Fruit fly (Drosophila melanogaster) whole organism, embryonic: ENCODE measurements around the gene p24-1.
A peak's percentile ranks its signal among the peaks of the same experiment; 100 is the strongest.

Experiments
- Aef1 ChIP-seq: fragments of 200-800 bp; sonication (Bioruptor generic); IDR thresholded peaks from 3 replicates; pipeline ENCODE4 v1.3.6; 2022; ENCODE audit warnings: missing biosample characterization, missing genetic modification characterization
- Bgb ChIP-seq: fragments of 200-800 bp; sonication (Bioruptor generic); IDR thresholded peaks from 2 replicates; pipeline ENCODE4 v1.3.6; 2022; ENCODE audit warnings: missing biosample characterization, missing genetic modification characterization; ENCODE audit not compliant: partially characterized antibody
- CG13296 ChIP-seq: fragments of 200-800 bp; sonication (Bioruptor generic); optimal IDR thresholded peaks from 3 replicates; lab custom pipeline; 2018; ENCODE audit warnings: missing biosample characterization, mild to moderate bottlenecking, missing genetic modification characterization
- CG14860 ChIP-seq: fragments of 200-800 bp; sonication (Bioruptor generic); IDR thresholded peaks from 3 replicates; pipeline ENCODE4 v1.3.6; 2022; ENCODE audit warnings: missing biosample characterization, missing genetic modification characterization; ENCODE audit not compliant: partially characterized antibody
- CG16813 ChIP-seq: fragments of 200-800 bp; sonication (Bioruptor generic); IDR thresholded peaks from 3 replicates; pipeline ENCODE4 v1.3.6; 2022; ENCODE audit warnings: missing biosample characterization, missing genetic modification characterization; ENCODE audit not compliant: partially characterized antibody
- CG17802 ChIP-seq: fragments of 200-800 bp; sonication (Bioruptor generic); optimal IDR thresholded peaks from 2 replicates; lab custom pipeline; 2018; ENCODE audit warnings: missing biosample characterization, mild to moderate bottlenecking, missing genetic modification characterization, moderate library complexity
- CG2116 ChIP-seq: fragments of 200-800 bp; sonication (Bioruptor generic); optimal IDR thresholded peaks from 3 replicates; lab custom pipeline; 2018; ENCODE audit warnings: missing biosample characterization, mild to moderate bottlenecking, missing genetic modification characterization
- CG2202 ChIP-seq: fragments of 200-800 bp; sonication (Bioruptor generic); optimal IDR thresholded peaks from 2 replicates; lab custom pipeline; 2018; ENCODE audit warnings: missing biosample characterization, mild to moderate bottlenecking, missing genetic modification characterization
- CG4854 ChIP-seq: fragments of 200-800 bp; sonication (Bioruptor generic); optimal IDR thresholded peaks from 2 replicates; lab custom pipeline; 2016; ENCODE audit warnings: missing biosample characterization, missing genetic modification characterization, inconsistent platforms
- CG5953 ChIP-seq: fragments of 200-800 bp; sonication (Bioruptor generic); IDR thresholded peaks from 2 replicates; pipeline ENCODE4 v1.3.6; 2022; ENCODE audit warnings: missing biosample characterization, missing genetic modification characterization
- CG6689 ChIP-seq: fragments of 200-800 bp; sonication (Bioruptor generic); IDR thresholded peaks from 2 replicates; pipeline ENCODE4 v1.3.6; 2022; ENCODE audit warnings: missing biosample characterization, missing genetic modification characterization
- CG6791 ChIP-seq: fragments of 200-800 bp; sonication (Bioruptor generic); IDR thresholded peaks from 3 replicates; pipeline ENCODE4 v1.3.6; 2022; ENCODE audit warnings: missing biosample characterization, missing genetic modification characterization; ENCODE audit not compliant: partially characterized antibody
- CG7963 ChIP-seq: fragments of 200-800 bp; sonication (Bioruptor generic); IDR thresholded peaks from 3 replicates; pipeline ENCODE4 v1.3.6; 2022; ENCODE audit warnings: missing biosample characterization, missing genetic modification characterization; ENCODE audit not compliant: partially characterized antibody
- CG7987 ChIP-seq: fragments of 200-800 bp; sonication (Bioruptor generic); optimal IDR thresholded peaks from 2 replicates; lab custom pipeline; 2018; ENCODE audit warnings: missing biosample characterization, mild to moderate bottlenecking, missing genetic modification characterization, moderate library complexity
- CG8478 ChIP-seq: fragments of >200 bp; optimal IDR thresholded peaks from 2 replicates; lab custom pipeline; 2018
- CG9609 ChIP-seq: fragments of 200-800 bp; sonication (Bioruptor generic); optimal IDR thresholded peaks from 3 replicates; lab custom pipeline; 2016; ENCODE audit warnings: missing biosample characterization, missing genetic modification characterization
- CrebB ChIP-seq: fragments of 200-800 bp; sonication (Bioruptor generic); optimal IDR thresholded peaks from 3 replicates; lab custom pipeline; 2018; ENCODE audit warnings: missing biosample characterization, mild to moderate bottlenecking, missing genetic modification characterization
- D19B ChIP-seq: fragments of 200-800 bp; sonication (Bioruptor generic); optimal IDR thresholded peaks from 2 replicates; lab custom pipeline; 2017; ENCODE audit warnings: missing biosample characterization, mild to moderate bottlenecking, missing genetic modification characterization
- Doc3 ChIP-seq: fragments of 200-800 bp; sonication (Bioruptor generic); IDR thresholded peaks from 3 replicates; pipeline ENCODE4 v1.3.6; 2022; ENCODE audit warnings: missing biosample characterization, missing genetic modification characterization; ENCODE audit not compliant: partially characterized antibody
- H2.0 ChIP-seq: fragments of 200-800 bp; sonication (Bioruptor generic); IDR thresholded peaks from 2 replicates; pipeline ENCODE4 v1.3.6; 2022; ENCODE audit warnings: missing biosample characterization, missing genetic modification characterization
- HHEX ChIP-seq: fragments of 200-800 bp; sonication (Bioruptor generic); optimal IDR thresholded peaks from 3 replicates; lab custom pipeline; 2017; ENCODE audit warnings: missing biosample characterization, mild to moderate bottlenecking, missing genetic modification characterization, missing genetic modification reagents
- HLHmδ ChIP-seq: fragments of 200-800 bp; sonication (Bioruptor generic); optimal IDR thresholded peaks from 2 replicates; lab custom pipeline; 2018; ENCODE audit warnings: missing biosample characterization, mild to moderate bottlenecking, missing genetic modification characterization, moderate library complexity
- Hr78 ChIP-seq, 2 experiments: fragments of 200-800 bp in 1 of 2; fragments of >200 bp in 1 of 2; sonication (Bioruptor generic) in 1 of 2; optimal IDR thresholded peaks; 2 replicates each; lab custom pipeline; 2017 to 2019; ENCODE audit warnings: missing biosample characterization in 2 of 2, missing genetic modification characterization in 2 of 2, mild to moderate bottlenecking in 1 of 2, moderate library complexity in 1 of 2
- Ptx1 ChIP-seq: fragments of 200-800 bp; sonication (Bioruptor generic); IDR thresholded peaks from 2 replicates; pipeline ENCODE4 v1.3.6; 2022; ENCODE audit warnings: missing biosample characterization, missing genetic modification characterization
- Scr ChIP-seq: fragments of 200-800 bp; sonication (Bioruptor generic); IDR thresholded peaks from 2 replicates; pipeline ENCODE4 v1.3.6; 2022; ENCODE audit warnings: missing biosample characterization, missing genetic modification characterization; ENCODE audit not compliant: partially characterized antibody
- Trl ChIP-seq, 3 experiments: fragments of >200 bp in 2 of 3; fragments of 200-800 bp in 1 of 3; sonication (Bioruptor generic) in 1 of 3; optimal IDR thresholded peaks; 2 replicates in 1 of 3; 3 replicates in 2 of 3; lab custom pipeline; 2016 to 2017; ENCODE audit warnings: missing biosample characterization in 1 of 3, missing genetic modification characterization in 1 of 3
- bbx ChIP-seq: fragments of 200-800 bp; sonication (Bioruptor generic); IDR thresholded peaks from 2 replicates; pipeline ENCODE4 v1.3.6; 2022; ENCODE audit warnings: missing biosample characterization, missing genetic modification characterization; ENCODE audit not compliant: partially characterized antibody
- br ChIP-seq: fragments of >200 bp; optimal IDR thresholded peaks from 2 replicates; lab custom pipeline; 2017
- chinmo ChIP-seq: fragments of 200-800 bp; sonication (Bioruptor generic); IDR thresholded peaks from 4 replicates; pipeline ENCODE4 v1.3.6; 2022; ENCODE audit warnings: missing biosample characterization, missing genetic modification characterization; ENCODE audit not compliant: partially characterized antibody
- crol ChIP-seq: fragments of 200-800 bp; sonication (Bioruptor generic); IDR thresholded peaks from 2 replicates; pipeline ENCODE4 v1.3.6; 2022; ENCODE audit warnings: missing biosample characterization, missing genetic modification characterization
- danr ChIP-seq: fragments of 200-800 bp; sonication (Bioruptor generic); IDR thresholded peaks from 2 replicates; pipeline ENCODE4 v1.3.6; 2022; ENCODE audit warnings: missing biosample characterization, missing genetic modification characterization
- dmrt99B ChIP-seq: fragments of 200-800 bp; sonication (Bioruptor generic); optimal IDR thresholded peaks from 2 replicates; lab custom pipeline; 2018; ENCODE audit warnings: missing biosample characterization, mild to moderate bottlenecking, missing genetic modification characterization, moderate library complexity
- esg ChIP-seq: fragments of 200-800 bp; sonication (Bioruptor generic); conservative IDR thresholded peaks from 2 replicates; pipeline ENCODE4 v1.3.6; 2022; ENCODE audit warnings: missing biosample characterization, missing genetic modification characterization
- ewg ChIP-seq: fragments of 200-800 bp; sonication (Bioruptor generic); optimal IDR thresholded peaks from 3 replicates; lab custom pipeline; 2017; ENCODE audit warnings: mild to moderate bottlenecking, missing biosample characterization, missing genetic modification reagents, missing genetic modification characterization
- fd3F ChIP-seq: fragments of 200-800 bp; sonication (Bioruptor generic); optimal IDR thresholded peaks from 2 replicates; lab custom pipeline; 2018; ENCODE audit warnings: missing biosample characterization, mild to moderate bottlenecking, missing genetic modification characterization, moderate library complexity
- gcm ChIP-seq: fragments of 200-800 bp; sonication (Bioruptor generic); optimal IDR thresholded peaks from 2 replicates; lab custom pipeline; 2019; ENCODE audit warnings: missing biosample characterization, mild to moderate bottlenecking, missing genetic modification characterization, moderate library complexity
- grn ChIP-seq: fragments of 200-800 bp; sonication (Bioruptor generic); optimal IDR thresholded peaks from 3 replicates; lab custom pipeline; 2017; ENCODE audit warnings: missing biosample characterization, missing genetic modification characterization
- ham ChIP-seq: fragments of 200-800 bp; sonication (Bioruptor generic); IDR thresholded peaks from 2 replicates; pipeline ENCODE4 v1.3.6; 2022; ENCODE audit warnings: missing biosample characterization, missing genetic modification characterization
- her ChIP-seq: fragments of 200-800 bp; sonication (Bioruptor generic); optimal IDR thresholded peaks from 2 replicates; lab custom pipeline; 2016; ENCODE audit warnings: missing biosample characterization, missing genetic modification characterization
- lbe ChIP-seq: fragments of 200-800 bp; sonication (Bioruptor generic); optimal IDR thresholded peaks from 2 replicates; lab custom pipeline; 2016; ENCODE audit warnings: missing biosample characterization, mild to moderate bottlenecking, missing genetic modification characterization
- nau ChIP-seq: fragments of 200-800 bp; sonication (Bioruptor generic); optimal IDR thresholded peaks from 3 replicates; lab custom pipeline; 2017; ENCODE audit warnings: missing biosample characterization, mild to moderate bottlenecking, missing genetic modification characterization, missing genetic modification reagents
- onecut ChIP-seq: fragments of 200-800 bp; sonication (Bioruptor generic); IDR thresholded peaks from 2 replicates; pipeline ENCODE4 v1.3.6; 2022; ENCODE audit warnings: missing biosample characterization, missing genetic modification characterization
- ranshi ChIP-seq: fragments of 200-800 bp; sonication (Bioruptor generic); IDR thresholded peaks from 2 replicates; pipeline ENCODE4 v1.3.6; 2022; ENCODE audit warnings: missing biosample characterization, missing genetic modification characterization
- tna ChIP-seq: fragments of 200-800 bp; sonication (Bioruptor generic); IDR thresholded peaks from 2 replicates; pipeline ENCODE4 v1.3.6; 2022; ENCODE audit warnings: missing biosample characterization, missing genetic modification characterization; ENCODE audit not compliant: partially characterized antibody
- ttk ChIP-seq: fragments of 200-800 bp; sonication (Bioruptor generic); IDR thresholded peaks from 2 replicates; pipeline ENCODE4 v2.1.2; 2022; ENCODE audit warnings: missing biosample characterization, missing genetic modification characterization
- usp ChIP-seq: fragments of >200 bp; optimal IDR thresholded peaks from 2 replicates; lab custom pipeline; 2017; ENCODE audit warnings: missing biosample characterization, missing genetic modification characterization
- vnd ChIP-seq: fragments of 200-800 bp; sonication (Bioruptor generic); IDR thresholded peaks from 3 replicates; pipeline ENCODE4 v1.3.6; 2022; ENCODE audit warnings: missing biosample characterization, missing genetic modification characterization; ENCODE audit not compliant: partially characterized antibody
- zen2 ChIP-seq: fragments of 200-800 bp; sonication (Bioruptor generic); IDR thresholded peaks from 3 replicates; pipeline ENCODE4 v1.3.6; 2022; ENCODE audit warnings: missing biosample characterization, missing genetic modification characterization; ENCODE audit not compliant: partially characterized antibody

The p24-1 gene

dm6 chrX:11828336-11829007 lies 23.9 kb downstream of the p24-1 start (continued):
- no peak for TF ChIP-seq HLHmδ (GFP tag; lab: Kevin White, UChicago)
- no peak for TF ChIP-seq crol (GFP tag; lab: Robert Waterston, UW)
- TF ChIP-seq esg (GFP tag; lab: Robert Waterston, UW), result no peak
- no peak for TF ChIP-seq CG7987 (GFP tag; lab: Kevin White, UChicago)
- 0 out of 2 replicates have a peak, but pooled peaks have one; percentile 14 for TF ChIP-seq bbx (GFP tag; lab: Robert Waterston, UW)
- 0 out of 4 replicates have a peak, but pooled peaks have one; percentile 27 for TF ChIP-seq chinmo (GFP tag; lab: Robert Waterston, UW)
- peak; percentile 20 to 21 for TF ChIP-seq Trl (optimal IDR thresholded peaks at IDR 0.05; lab: Kevin White, UChicago)
- TF ChIP-seq Trl (GFP tag; optimal IDR thresholded peaks at IDR 0.05; lab: Kevin White, UChicago), result no peak
- TF ChIP-seq CG16813 (GFP tag; lab: Robert Waterston, UW), result peak; percentile 50
- no peak for TF ChIP-seq CG2116
- TF ChIP-seq ttk (GFP tag; lab: Robert Waterston, UW), result no peak
- TF ChIP-seq CG5953 (GFP tag; lab: Robert Waterston, UW), result no peak
- TF ChIP-seq CG8478, result peak; percentile 64
- TF ChIP-seq CG6689 (GFP tag; lab: Robert Waterston, UW), result no peak
- TF ChIP-seq CG14860, result peak; percentile 78
- TF ChIP-seq CG13296 (GFP tag; lab: Kevin White, UChicago), result no peak
- TF ChIP-seq CG9609 (GFP tag; lab: Kevin White, UChicago), result no peak
- no peak for TF ChIP-seq usp
- TF ChIP-seq vnd (GFP tag; lab: Robert Waterston, UW), result 0 out of 3 replicates have a peak, but pooled peaks have one; percentile 27
- TF ChIP-seq CG6791, result peak; percentile 61; the same call in 1 of the 3 replicates
- peak; percentile 30 for TF ChIP-seq D19B (GFP tag; lab: Kevin White, UChicago)
- peak; percentile 22; the same call in 1 of the 2 replicates for TF ChIP-seq Scr (GFP tag; lab: Robert Waterston, UW)
- TF ChIP-seq CG7963 (GFP tag; lab: Robert Waterston, UW), result 0 out of 3 replicates have a peak, but pooled peaks have one; percentile 25
- TF ChIP-seq CG2202, result no peak
- no peak for TF ChIP-seq danr (GFP tag; lab: Robert Waterston, UW)
- TF ChIP-seq tna (GFP tag; lab: Robert Waterston, UW), result peak; percentile 59; the same call in 1 of the 2 replicates
- TF ChIP-seq grn (GFP tag; lab: Kevin White, UChicago), result no peak

dm6 chrX:11823003-11823402 lies 29.3 kb downstream of the p24-1 start:
- no peak for TF ChIP-seq H2.0 (GFP tag; lab: Robert Waterston, UW)
- no peak for TF ChIP-seq lbe (GFP tag; lab: Kevin White, UChicago)
- TF ChIP-seq zen2, result no peak
- peak in 1 of 2 experiments; percentile 69 for TF ChIP-seq Hr78 (GFP tag; optimal IDR thresholded peaks at IDR 0.05; lab: Kevin White, UChicago)
- TF ChIP-seq CrebB (tag; lab: Kevin White, UChicago), result peak; percentile 32
- TF ChIP-seq Bgb (GFP tag; lab: Robert Waterston, UW), result no peak
- TF ChIP-seq fd3F, result no peak
- TF ChIP-seq Doc3 (GFP tag; lab: Robert Waterston, UW), result no peak
- TF ChIP-seq CG17802 (tag; lab: Kevin White, UChicago), result no peak
- no peak for TF ChIP-seq CG16813 (GFP tag; lab: Robert Waterston, UW)
- TF ChIP-seq her (GFP tag; lab: Kevin White, UChicago), result no peak
- no peak for TF ChIP-seq nau
- 0 out of 2 replicates have a peak, but pooled peaks have one; percentile 23 for TF ChIP-seq onecut (GFP tag; lab: Robert Waterston, UW)
- no peak for TF ChIP-seq br (lab: Kevin White, UChicago)
- no peak for TF ChIP-seq CG9609 (GFP tag; lab: Kevin White, UChicago)
- no peak for TF ChIP-seq Aef1 (GFP tag; lab: Robert Waterston, UW)
- peak; percentile 6; the same call in 1 of the 2 replicates for TF ChIP-seq ranshi (GFP tag; lab: Robert Waterston, UW)
- no peak for TF ChIP-seq HHEX (GFP tag; lab: Kevin White, UChicago)
- TF ChIP-seq ham (GFP tag; lab: Robert Waterston, UW), result no peak
- TF ChIP-seq CG4854 (GFP tag; lab: Kevin White, UChicago), result no peak
- TF ChIP-seq dmrt99B (tag; lab: Kevin White, UChicago), result no peak
- no peak for TF ChIP-seq Ptx1
- peak; percentile 19 for TF ChIP-seq ewg (GFP tag; lab: Kevin White, UChicago)
- no peak for TF ChIP-seq gcm (GFP tag; lab: Kevin White, UChicago)
